Fruit fly (Drosophila melanogaster) whole organism, embryonic: Measurements from ENCODE around the gene sau.

ENCODE experiments used
- ATbp ChIP-seq: fragments of 200-800 bp; sonication (Bioruptor generic); optimal IDR thresholded peaks from 2 replicates; lab custom pipeline; 2017; ENCODE audit warnings: missing biosample characterization, mild to moderate bottlenecking, missing genetic modification characterization, missing genetic modification reagents
- Antp ChIP-seq: fragments of 200-800 bp; sonication (Bioruptor generic); optimal IDR thresholded peaks from 3 replicates; lab custom pipeline; 2016; ENCODE audit warnings: missing biosample characterization, missing genetic modification characterization
- CG10209 ChIP-seq: fragments of 200-800 bp; sonication (Bioruptor generic); optimal IDR thresholded peaks from 3 replicates; lab custom pipeline; 2017; ENCODE audit warnings: missing biosample characterization, mild to moderate bottlenecking, missing genetic modification characterization, missing genetic modification reagents
- CG10366 ChIP-seq: fragments of 200-800 bp; sonication (Bioruptor generic); IDR thresholded peaks from 2 replicates; pipeline ENCODE4 v1.3.6; 2022; ENCODE audit warnings: missing biosample characterization, missing genetic modification characterization
- CG11456 ChIP-seq: fragments of 200-800 bp; sonication (Bioruptor generic); IDR thresholded peaks from 3 replicates; pipeline ENCODE4 v1.3.6; 2022; ENCODE audit warnings: missing biosample characterization, missing genetic modification characterization
- CG13775 ChIP-seq: fragments of 200-800 bp; sonication (Bioruptor generic); optimal IDR thresholded peaks from 3 replicates; lab custom pipeline; 2017; ENCODE audit warnings: missing biosample characterization, mild to moderate bottlenecking, missing genetic modification characterization
- CG15011 ChIP-seq: fragments of 200-800 bp; sonication (Bioruptor generic); optimal IDR thresholded peaks from 3 replicates; lab custom pipeline; 2018; ENCODE audit warnings: missing biosample characterization, mild to moderate bottlenecking, missing genetic modification characterization
- CG15269 ChIP-seq: fragments of 200-800 bp; sonication (Bioruptor generic); optimal IDR thresholded peaks from 2 replicates; lab custom pipeline; 2018; ENCODE audit warnings: missing biosample characterization, mild to moderate bottlenecking, missing genetic modification characterization, moderate library complexity
- CG1647 ChIP-seq: fragments of 200-800 bp; sonication (Bioruptor generic); optimal IDR thresholded peaks from 3 replicates; lab custom pipeline; 2016; ENCODE audit warnings: missing biosample characterization, missing genetic modification characterization
- CG17802 ChIP-seq: fragments of 200-800 bp; sonication (Bioruptor generic); optimal IDR thresholded peaks from 2 replicates; lab custom pipeline; 2018; ENCODE audit warnings: missing biosample characterization, mild to moderate bottlenecking, missing genetic modification characterization, moderate library complexity
- CG18011 ChIP-seq: fragments of 200-800 bp; sonication (Bioruptor generic); optimal IDR thresholded peaks from 2 replicates; lab custom pipeline; 2017; ENCODE audit warnings: missing biosample characterization, missing genetic modification characterization, mild to moderate bottlenecking, moderate library complexity, missing genotype
- CG3163 ChIP-seq: fragments of 200-800 bp; sonication (Bioruptor generic); optimal IDR thresholded peaks from 3 replicates; lab custom pipeline; 2016; ENCODE audit warnings: missing biosample characterization, missing genetic modification characterization
- CG3281 ChIP-seq: fragments of 200-800 bp; sonication (Bioruptor generic); optimal IDR thresholded peaks from 3 replicates; lab custom pipeline; 2017; ENCODE audit warnings: missing biosample characterization, mild to moderate bottlenecking, missing genetic modification characterization
- CG3726 ChIP-seq: fragments of 200-800 bp; sonication (Bioruptor generic); IDR thresholded peaks from 3 replicates; pipeline ENCODE4, ENCODE4 v1.3.6; 2022; ENCODE audit warnings: missing biosample characterization, missing genetic modification characterization
- CG42726 ChIP-seq: fragments of 200-800 bp; sonication (Bioruptor generic); IDR thresholded peaks from 2 replicates; pipeline ENCODE4 v1.3.6; 2022; ENCODE audit warnings: missing biosample characterization, missing genetic modification characterization; ENCODE audit not compliant: partially characterized antibody
- CG4424 ChIP-seq: fragments of 200-800 bp; sonication (Bioruptor generic); optimal IDR thresholded peaks from 3 replicates; lab custom pipeline; 2016; ENCODE audit warnings: missing biosample characterization, missing genetic modification characterization
- CG4820 ChIP-seq: fragments of 200-800 bp; sonication (Bioruptor generic); optimal IDR thresholded peaks from 3 replicates; lab custom pipeline; 2016; ENCODE audit warnings: missing biosample characterization, missing genetic modification characterization
- CG6254 ChIP-seq: fragments of 200-800 bp; sonication (Bioruptor generic); optimal IDR thresholded peaks from 3 replicates; lab custom pipeline; 2017; ENCODE audit warnings: mild to moderate bottlenecking, missing biosample characterization, missing genetic modification reagents, missing genetic modification characterization
- CG7357 ChIP-seq: fragments of 200-800 bp; sonication (Bioruptor generic); IDR thresholded peaks from 3 replicates; pipeline ENCODE4 v1.3.6; 2022; ENCODE audit warnings: missing biosample characterization, missing genetic modification characterization
- CG8765 ChIP-seq: fragments of 200-800 bp; sonication (Bioruptor generic); IDR thresholded peaks from 2 replicates; pipeline ENCODE4 v1.3.6; 2022; ENCODE audit warnings: missing biosample characterization, missing genetic modification characterization
- D19A ChIP-seq: fragments of 200-800 bp; optimal IDR thresholded peaks from 3 replicates; lab custom pipeline; 2019; ENCODE audit warnings: missing biosample characterization, mild to moderate bottlenecking, missing genetic modification characterization, moderate library complexity
- Deaf1 ChIP-seq: fragments of 200-800 bp; optimal IDR thresholded peaks from 3 replicates; lab custom pipeline; 2019; ENCODE audit warnings: missing biosample characterization, mild to moderate bottlenecking, missing genetic modification characterization, moderate library complexity
- Doc2 ChIP-seq: fragments of 200-800 bp; sonication (Bioruptor generic); IDR thresholded peaks from 2 replicates; pipeline ENCODE4 v1.3.6; 2022; ENCODE audit warnings: missing biosample characterization, missing genetic modification characterization
- Drgx ChIP-seq: fragments of 200-800 bp; sonication (Bioruptor generic); IDR thresholded peaks from 2 replicates; pipeline ENCODE4 v1.3.6; 2022; ENCODE audit warnings: missing biosample characterization, missing genetic modification characterization
- ERR ChIP-seq: fragments of 200-800 bp; sonication (Bioruptor generic); optimal IDR thresholded peaks from 2 replicates; lab custom pipeline; 2016; ENCODE audit warnings: missing biosample characterization, missing genetic modification characterization
- Mes4 ChIP-seq: fragments of 200-800 bp; sonication (Bioruptor generic); optimal IDR thresholded peaks from 2 replicates; lab custom pipeline; 2016; ENCODE audit warnings: missing biosample characterization, missing genetic modification characterization
- Neu2 ChIP-seq: fragments of 200-800 bp; sonication (Bioruptor generic); optimal IDR thresholded peaks from 3 replicates; lab custom pipeline; 2016; ENCODE audit warnings: missing biosample characterization, missing genetic modification characterization, borderline replicate concordance
- Oli ChIP-seq: fragments of 200-800 bp; sonication (Bioruptor generic); optimal IDR thresholded peaks from 2 replicates; lab custom pipeline; 2018; ENCODE audit warnings: missing biosample characterization, mild to moderate bottlenecking, missing genetic modification characterization, moderate library complexity
- Sry-β ChIP-seq: fragments of 200-800 bp; sonication (Bioruptor generic); optimal IDR thresholded peaks from 2 replicates; lab custom pipeline; 2018; ENCODE audit warnings: missing biosample characterization, mild to moderate bottlenecking, missing genetic modification characterization, moderate library complexity
- Taf1 ChIP-seq: fragments of 200-800 bp; sonication (Bioruptor generic); IDR thresholded peaks from 2 replicates; pipeline ENCODE4 v1.3.6; 2022; ENCODE audit warnings: missing biosample characterization, missing genetic modification characterization
- Trl ChIP-seq, 3 experiments: fragments of >200 bp in 2 of 3; fragments of 200-800 bp in 1 of 3; sonication (Bioruptor generic) in 1 of 3; optimal IDR thresholded peaks; 2 replicates in 1 of 3; 3 replicates in 2 of 3; lab custom pipeline; 2016 to 2017; ENCODE audit warnings: missing biosample characterization in 1 of 3, missing genetic modification characterization in 1 of 3
- Usf ChIP-seq: fragments of 200-800 bp; sonication (Bioruptor generic); optimal IDR thresholded peaks from 2 replicates; lab custom pipeline; 2017; ENCODE audit warnings: missing genotype, missing biosample characterization, missing genetic modification characterization
- Vsx1 ChIP-seq: fragments of 200-800 bp; sonication (Bioruptor generic); optimal IDR thresholded peaks from 2 replicates; lab custom pipeline; 2017; ENCODE audit warnings: missing biosample characterization, mild to moderate bottlenecking, missing genetic modification characterization, missing genetic modification reagents
- Xrp1 ChIP-seq: fragments of 200-800 bp; sonication (Bioruptor generic); IDR thresholded peaks from 2 replicates; pipeline ENCODE4 v1.3.6; 2022; ENCODE audit warnings: missing biosample characterization, missing genetic modification characterization
- YL-1 ChIP-seq: fragments of 200-800 bp; sonication (Bioruptor generic); optimal IDR thresholded peaks from 3 replicates; lab custom pipeline; 2017; ENCODE audit warnings: missing biosample characterization, mild to moderate bottlenecking, missing genetic modification characterization
- aop ChIP-seq: fragments of 200-800 bp; sonication (Bioruptor generic); IDR thresholded peaks from 2 replicates; pipeline ENCODE4 v1.3.6; 2022; ENCODE audit warnings: missing biosample characterization, missing genetic modification characterization
- chif ChIP-seq, 2 experiments: fragments of 200-800 bp; sonication (Bioruptor generic); optimal IDR thresholded peaks; 3 replicates each; lab custom pipeline; 2016; ENCODE audit warnings: missing biosample characterization in 2 of 2, missing genetic modification characterization in 2 of 2
- chinmo ChIP-seq: fragments of 200-800 bp; sonication (Bioruptor generic); IDR thresholded peaks from 4 replicates; pipeline ENCODE4 v1.3.6; 2022; ENCODE audit warnings: missing biosample characterization, missing genetic modification characterization; ENCODE audit not compliant: partially characterized antibody
- exex ChIP-seq: fragments of 200-800 bp; sonication (Bioruptor generic); optimal IDR thresholded peaks from 4 replicates; lab custom pipeline; 2018; ENCODE audit warnings: missing biosample characterization, mild to moderate bottlenecking, missing genetic modification characterization, moderate library complexity
- gce ChIP-seq: fragments of 200-800 bp; sonication (Bioruptor generic); IDR thresholded peaks from 3 replicates; pipeline ENCODE4 v1.3.6; 2022; ENCODE audit warnings: missing biosample characterization, missing genetic modification characterization
- hkb ChIP-seq, 2 experiments: fragments of 200-800 bp in 1 of 2; fragments of >200 bp in 1 of 2; sonication (Bioruptor generic) in 1 of 2; IDR thresholded peaks in 1 of 2; optimal IDR thresholded peaks in 1 of 2; 2 replicates each; pipeline versions ENCODE4 v1.3.6 to Lab custom; 2017 to 2022; ENCODE audit warnings: missing biosample characterization in 1 of 2, missing genetic modification characterization in 1 of 2
- org-1 ChIP-seq: fragments of 200-800 bp; sonication (Bioruptor generic); optimal IDR thresholded peaks from 2 replicates; lab custom pipeline; 2017; ENCODE audit warnings: missing biosample characterization, missing genetic modification characterization
- pnt ChIP-seq: fragments of 200-800 bp; sonication (Bioruptor generic); optimal IDR thresholded peaks from 3 replicates; lab custom pipeline; 2016; ENCODE audit warnings: missing biosample characterization, missing genetic modification characterization
- sr ChIP-seq: fragments of 200-800 bp; sonication (Bioruptor generic); IDR thresholded peaks from 3 replicates; pipeline ENCODE4 v1.3.6; 2022; ENCODE audit warnings: missing biosample characterization, missing genetic modification characterization
- tll ChIP-seq, 2 experiments: fragments of 200-800 bp in 1 of 2; fragments of >200 bp in 1 of 2; sonication (Bioruptor generic) in 1 of 2; optimal IDR thresholded peaks; 2 replicates each; lab custom pipeline; 2017 to 2019; ENCODE audit warnings: missing biosample characterization in 2 of 2, missing genetic modification characterization in 2 of 2, mild to moderate bottlenecking in 1 of 2, moderate library complexity in 1 of 2
- unc-4 ChIP-seq: fragments of 200-800 bp; sonication (Bioruptor generic); IDR thresholded peaks from 2 replicates; pipeline ENCODE4 v1.3.6; 2022; ENCODE audit warnings: missing biosample characterization, missing genetic modification characterization; ENCODE audit not compliant: partially characterized antibody
- wor ChIP-seq: fragments of 200-800 bp; sonication (Bioruptor generic); IDR thresholded peaks from 2 replicates; pipeline ENCODE4 v1.3.6; 2022; ENCODE audit warnings: missing biosample characterization, missing genetic modification characterization
- zen2 ChIP-seq: fragments of 200-800 bp; sonication (Bioruptor generic); IDR thresholded peaks from 3 replicates; pipeline ENCODE4 v1.3.6; 2022; ENCODE audit warnings: missing biosample characterization, missing genetic modification characterization; ENCODE audit not compliant: partially characterized antibody
- zfh2 ChIP-seq: fragments of 200-800 bp; sonication (Bioruptor generic); optimal IDR thresholded peaks from 2 replicates; lab custom pipeline; 2016; ENCODE audit warnings: missing biosample characterization, missing genetic modification characterization

The sau gene

dm6 chr2L:2180120-2180539, 46.0 kb upstream of the sau start (continued):
- TF ChIP-seq unc-4 (GFP tag; lab: Robert Waterston, UW), result no peak
- no peak for TF ChIP-seq zen2 (GFP tag; lab: Robert Waterston, UW)
- peak; percentile 76 for TF ChIP-seq org-1 (GFP tag; lab: Kevin White, UChicago)
- TF ChIP-seq Doc2 (GFP tag; lab: Robert Waterston, UW), result 0 out of 2 replicates have a peak, but pooled peaks have one; percentile 17
- TF ChIP-seq CG10209 (GFP tag; lab: Kevin White, UChicago), result peak; percentile 90
- peak; percentile 9 for TF ChIP-seq CG3163 (GFP tag; lab: Kevin White, UChicago)
- TF ChIP-seq Usf (GFP tag; lab: Kevin White, UChicago), result peak; percentile 47
- peak; percentile 51; the same call in 1 of the 4 replicates for TF ChIP-seq chinmo
- peak; percentile 68 for TF ChIP-seq Antp (GFP tag; lab: Kevin White, UChicago)
- TF ChIP-seq sr, result peak; percentile 87
- TF ChIP-seq CG6254, result peak; percentile 84
- TF ChIP-seq chif (GFP tag; optimal IDR thresholded peaks at IDR 0.05; lab: Kevin White, UChicago), result peak; percentile 79 to 83
- peak; percentile 64 for TF ChIP-seq CG18011 (GFP tag; lab: Kevin White, UChicago)
- TF ChIP-seq ATbp, result peak; percentile 95
- peak; percentile 77 for TF ChIP-seq CG8765
- no peak for TF ChIP-seq Trl (optimal IDR thresholded peaks at IDR 0.05; lab: Kevin White, UChicago)
- peak; percentile 75 for TF ChIP-seq Trl (GFP tag; optimal IDR thresholded peaks at IDR 0.05; lab: Kevin White, UChicago)
- no peak for TF ChIP-seq hkb (optimal IDR thresholded peaks at IDR 0.05; lab: Kevin White, UChicago)
- peak; percentile 95 for TF ChIP-seq hkb (GFP tag; IDR thresholded peaks at IDR 0.05; lab: Robert Waterston, UW)
- peak; percentile 76 for TF ChIP-seq Mes4 (GFP tag; lab: Kevin White, UChicago)
- peak in 1 of 2 experiments; percentile 31 for TF ChIP-seq tll (GFP tag; optimal IDR thresholded peaks at IDR 0.05; lab: Kevin White, UChicago)
- peak; percentile 74 for TF ChIP-seq pnt
- TF ChIP-seq CG3726 (GFP tag; lab: Robert Waterston, UW), result peak; percentile 77; the same call in 2 of the 3 replicates
- peak; percentile 75 for TF ChIP-seq CG17802 (tag; lab: Kevin White, UChicago)
- peak; percentile 86 for TF ChIP-seq Drgx
- peak; percentile 94 for TF ChIP-seq Xrp1 (GFP tag; lab: Robert Waterston, UW)
- TF ChIP-seq Oli (tag; lab: Kevin White, UChicago), result peak; percentile 93
- TF ChIP-seq CG11456 (GFP tag; lab: Robert Waterston, UW), result peak; percentile 86
- peak; percentile 72; the same call in 2 of the 3 replicates for TF ChIP-seq CG7357 (GFP tag; lab: Robert Waterston, UW)
- TF ChIP-seq CG1647 (GFP tag; lab: Kevin White, UChicago), result peak; percentile 80
- peak; percentile 86 for TF ChIP-seq CG15011 (GFP tag; lab: Kevin White, UChicago)
- TF ChIP-seq aop (GFP tag; lab: Robert Waterston, UW), result peak; percentile 93
- TF ChIP-seq CG4424 (GFP tag; lab: Kevin White, UChicago), result peak; percentile 88
- peak; percentile 59 for TF ChIP-seq ERR (GFP tag; lab: Kevin White, UChicago)
- peak; percentile 89 for TF ChIP-seq CG4820 (GFP tag; lab: Kevin White, UChicago)
- TF ChIP-seq Neu2, result no peak
- peak; percentile 87 for TF ChIP-seq wor
- TF ChIP-seq zfh2 (GFP tag; lab: Kevin White, UChicago), result peak; percentile 9
- peak; percentile 73 for TF ChIP-seq Deaf1
- peak; percentile 81 for TF ChIP-seq CG3281 (GFP tag; lab: Kevin White, UChicago)
- peak; percentile 89 for TF ChIP-seq gce
- peak; percentile 91 for TF ChIP-seq CG15269 (tag; lab: Kevin White, UChicago)
- TF ChIP-seq CG13775, result peak; percentile 77
- peak; percentile 27 for TF ChIP-seq YL-1 (GFP tag; lab: Kevin White, UChicago)
- TF ChIP-seq Sry-β (GFP tag; lab: Kevin White, UChicago), result peak; percentile 18
- peak; percentile 89 for TF ChIP-seq D19A (tag; lab: Kevin White, UChicago)
- peak; percentile 52 for TF ChIP-seq exex (tag; lab: Kevin White, UChicago)
- TF ChIP-seq CG10366 (GFP tag; lab: Robert Waterston, UW), result peak; percentile 87
- TF ChIP-seq Taf1 (GFP tag; lab: Robert Waterston, UW), result peak; percentile 44; the same call in 1 of the 2 replicates
- TF ChIP-seq Vsx1 (GFP tag; lab: Kevin White, UChicago), result peak; percentile 80
- TF ChIP-seq CG42726 (GFP tag; lab: Robert Waterston, UW), result no peak
